Fruit fly (Drosophila melanogaster) whole organism, pupa: ENCODE measurements around the gene CG4572.

ENCODE experiments used
- CG14655 ChIP-seq: fragments of 200-800 bp; sonication (Bioruptor generic); optimal IDR thresholded peaks from 3 replicates; lab custom pipeline; 2017; ENCODE audit warnings: mild to moderate bottlenecking, missing biosample characterization, missing genetic modification reagents, missing genetic modification characterization
- CG15710 ChIP-seq: fragments of 200-800 bp; sonication (Bioruptor generic); optimal IDR thresholded peaks from 2 replicates; lab custom pipeline; 2018; ENCODE audit warnings: missing biosample characterization, mild to moderate bottlenecking, missing genetic modification characterization, moderate library complexity
- CG17806 ChIP-seq: fragments of 200-800 bp; sonication (Bioruptor generic); optimal IDR thresholded peaks from 2 replicates; lab custom pipeline; 2018; ENCODE audit warnings: missing biosample characterization, mild to moderate bottlenecking, missing genetic modification characterization, moderate library complexity
- CG4496 ChIP-seq: fragments of 200-800 bp; sonication (Bioruptor generic); IDR thresholded peaks from 3 replicates; pipeline ENCODE4 v1.3.6; 2022; ENCODE audit warnings: missing biosample characterization, missing genetic modification characterization
- CG8159 ChIP-seq: fragments of 200-800 bp; sonication (Bioruptor generic); optimal IDR thresholded peaks from 3 replicates; lab custom pipeline; 2018; ENCODE audit warnings: missing biosample characterization, mild to moderate bottlenecking, missing genetic modification characterization, moderate library complexity
- CG8301 ChIP-seq: fragments of 200-800 bp; sonication (Bioruptor generic); optimal IDR thresholded peaks from 2 replicates; lab custom pipeline; 2018; ENCODE audit warnings: missing biosample characterization, mild to moderate bottlenecking, missing genetic modification characterization
- EcR ChIP-seq: fragments of 200-800 bp; sonication (Bioruptor generic); optimal IDR thresholded peaks from 3 replicates; lab custom pipeline; 2019; ENCODE audit warnings: missing biosample characterization, missing genetic modification characterization, mild to moderate bottlenecking, moderate library complexity, missing genetic modification reagents
- Pif1A ChIP-seq: fragments of 200-800 bp; sonication (Bioruptor generic); optimal IDR thresholded peaks from 3 replicates; lab custom pipeline; 2016; ENCODE audit warnings: missing biosample characterization, missing genetic modification characterization
- Snoo ChIP-seq: fragments of 200-800 bp; sonication (Bioruptor generic); optimal IDR thresholded peaks from 3 replicates; lab custom pipeline; 2017; ENCODE audit warnings: missing biosample characterization, mild to moderate bottlenecking, missing genetic modification characterization, inconsistent platforms
- fd96Ca ChIP-seq: fragments of 200-800 bp; sonication (Bioruptor generic); IDR thresholded peaks from 3 replicates; pipeline ENCODE4 v1.3.6; 2022; ENCODE audit warnings: missing biosample characterization, missing genetic modification characterization
- gl ChIP-seq: fragments of 200-800 bp; sonication (Bioruptor generic); optimal IDR thresholded peaks from 2 replicates; lab custom pipeline; 2018; ENCODE audit warnings: missing biosample characterization, mild to moderate bottlenecking, missing genetic modification characterization

dm6 chr3R:19888156-19888784 is 24.1 kb upstream of the CG4572 start, which contains the start of gene ninaE:
- TF ChIP-seq gl (tag; lab: Kevin White, UChicago) (no peak), CG8301 (tag; lab: Kevin White, UChicago) (no peak), CG17806 (tag; lab: Kevin White, UChicago) (no peak), CG8159 (tag; lab: Kevin White, UChicago) (no peak), Pif1A (GFP tag; lab: Kevin White, UChicago) (no peak), Snoo (no peak), fd96Ca (GFP tag; lab: Robert Waterston, UW) (no peak), CG4496 (GFP tag; lab: Robert Waterston, UW) (no peak), EcR (GFP tag; lab: Kevin White, UChicago) (no peak), CG15710 (tag; lab: Kevin White, UChicago) (no peak), CG14655 (GFP tag; lab: Kevin White, UChicago) (no peak)
